Worm (Caenorhabditis elegans) whole organism, late embryonic: Measurements from ENCODE around the gene hch-1.

ENCODE experiments used
- K09A11.1 ChIP-seq: sonication (generic microtip); optimal IDR thresholded peaks from 2 replicates; lab custom pipeline; 2017; ENCODE audit warnings: antibody characterized with exemption, mild to moderate bottlenecking, missing genetic modification characterization, missing compliant biosample characterization; ENCODE audit not compliant: insufficient read depth
- T23F11.4 ChIP-seq: fragments of 200-800 bp; sonication (Bioruptor generic); optimal IDR thresholded peaks from 2 replicates; lab custom pipeline; 2018; ENCODE audit warnings: mild to moderate bottlenecking, missing genetic modification characterization, missing compliant biosample characterization
- ceh-14 ChIP-seq: sonication (generic microtip); optimal IDR thresholded peaks from 2 replicates; lab custom pipeline; 2016; ENCODE audit warnings: missing genotype, missing genetic modification characterization, missing compliant biosample characterization
- ceh-18 ChIP-seq: sonication (generic microtip); optimal IDR thresholded peaks from 2 replicates; lab custom pipeline; 2016; ENCODE audit warnings: missing genetic modification characterization, missing compliant biosample characterization
- ceh-19 ChIP-seq: fragments of 200-800 bp; sonication (Bioruptor generic); optimal IDR thresholded peaks from 2 replicates; lab custom pipeline; 2018; ENCODE audit warnings: mild to moderate bottlenecking, missing genetic modification characterization, missing compliant biosample characterization
- ceh-22 ChIP-seq: sonication (generic microtip); optimal IDR thresholded peaks from 2 replicates; lab custom pipeline; 2017; ENCODE audit warnings: missing biosample characterization, missing genetic modification characterization
- ceh-24 ChIP-seq: sonication (generic microtip); optimal IDR thresholded peaks from 2 replicates; lab custom pipeline; 2016; ENCODE audit warnings: mild to moderate bottlenecking, missing genetic modification characterization, missing compliant biosample characterization
- ceh-31 ChIP-seq: sonication (generic microtip); optimal IDR thresholded peaks from 2 replicates; lab custom pipeline; 2016; ENCODE audit warnings: missing genetic modification characterization, missing compliant biosample characterization
- ceh-34 ChIP-seq: sonication (generic microtip); optimal IDR thresholded peaks from 2 replicates; lab custom pipeline; 2016; ENCODE audit warnings: mild to moderate bottlenecking, missing genetic modification characterization, missing compliant biosample characterization
- ceh-48 ChIP-seq: sonication (generic microtip); optimal IDR thresholded peaks from 2 replicates; lab custom pipeline; 2016; ENCODE audit warnings: missing genetic modification characterization, inconsistent platforms, missing compliant biosample characterization
- ceh-6 ChIP-seq: fragments of 200-800 bp; sonication (Bioruptor generic); optimal IDR thresholded peaks from 2 replicates; lab custom pipeline; 2018; ENCODE audit warnings: mild to moderate bottlenecking, missing genetic modification characterization, missing compliant biosample characterization
- dve-1 ChIP-seq: sonication (generic microtip); optimal IDR thresholded peaks from 2 replicates; lab custom pipeline; 2017; ENCODE audit warnings: antibody characterized with exemption, mild to moderate bottlenecking, missing genetic modification characterization, missing compliant biosample characterization
- elt-2 ChIP-seq: sonication (generic microtip); optimal IDR thresholded peaks from 2 replicates; lab custom pipeline; 2016; ENCODE audit warnings: missing genetic modification reagents, missing genetic modification characterization, missing compliant biosample characterization
- elt-4 ChIP-seq: sonication (generic microtip); optimal IDR thresholded peaks from 2 replicates; lab custom pipeline; 2016; ENCODE audit warnings: missing genetic modification characterization, missing compliant biosample characterization
- ets-4 ChIP-seq: sonication (generic microtip); optimal IDR thresholded peaks from 2 replicates; lab custom pipeline; 2016; ENCODE audit warnings: missing genetic modification characterization, missing compliant biosample characterization
- fax-1 ChIP-seq: sonication (generic microtip); optimal IDR thresholded peaks from 2 replicates; lab custom pipeline; 2016; ENCODE audit warnings: missing genotype, missing genetic modification characterization, missing compliant biosample characterization
- fkh-10 ChIP-seq: fragments of 150-350 bp; optimal IDR thresholded peaks from 2 replicates; lab custom pipeline; 2014; ENCODE audit warnings: missing biosample characterization, missing genetic modification reagents, missing genetic modification characterization
- fkh-6 ChIP-seq: sonication (generic microtip); optimal IDR thresholded peaks from 2 replicates; lab custom pipeline; 2016; ENCODE audit warnings: missing genetic modification characterization, missing compliant biosample characterization
- hlh-13 ChIP-seq: fragments of 200-800 bp; sonication (Bioruptor generic); optimal IDR thresholded peaks from 2 replicates; lab custom pipeline; 2018; ENCODE audit warnings: mild to moderate bottlenecking, missing genetic modification characterization, missing compliant biosample characterization
- hlh-15 ChIP-seq: sonication (generic microtip); optimal IDR thresholded peaks from 2 replicates; lab custom pipeline; 2016; ENCODE audit warnings: missing genetic modification characterization, missing compliant biosample characterization
- hlh-6 ChIP-seq: sonication (generic microtip); optimal IDR thresholded peaks from 2 replicates; lab custom pipeline; 2016; ENCODE audit warnings: missing genotype, missing genetic modification characterization, missing compliant biosample characterization
- hlh-8 ChIP-seq: sonication (generic microtip); optimal IDR thresholded peaks from 2 replicates; lab custom pipeline; 2016; ENCODE audit warnings: missing genotype, missing genetic modification characterization, missing compliant biosample characterization
- madf-2 ChIP-seq: sonication (generic microtip); optimal IDR thresholded peaks from 2 replicates; lab custom pipeline; 2017; ENCODE audit warnings: missing genetic modification characterization, missing compliant biosample characterization
- mec-3 ChIP-seq: sonication (generic microtip); optimal IDR thresholded peaks from 2 replicates; lab custom pipeline; 2016; ENCODE audit warnings: borderline replicate concordance, missing genetic modification characterization, missing compliant biosample characterization
- nfya-1 ChIP-seq: sonication (generic microtip); optimal IDR thresholded peaks from 2 replicates; lab custom pipeline; 2017; ENCODE audit warnings: missing genetic modification characterization, mild to moderate bottlenecking, missing compliant biosample characterization, antibody characterized with exemption, moderate library complexity
- nhr-11 ChIP-seq: fragments of 150-350 bp; optimal IDR thresholded peaks from 2 replicates; lab custom pipeline; 2014; ENCODE audit warnings: missing biosample characterization, missing genetic modification characterization
- npax-4 ChIP-seq: sonication (generic microtip); optimal IDR thresholded peaks from 2 replicates; lab custom pipeline; 2016; ENCODE audit warnings: missing genetic modification characterization, missing compliant biosample characterization
- odd-2 ChIP-seq: sonication (generic microtip); optimal IDR thresholded peaks from 2 replicates; lab custom pipeline; 2017; ENCODE audit warnings: antibody characterized with exemption, mild to moderate bottlenecking, missing genetic modification characterization, missing compliant biosample characterization
- pax-1 ChIP-seq: fragments of 150-350 bp; optimal IDR thresholded peaks from 2 replicates; lab custom pipeline; 2014; ENCODE audit warnings: missing biosample characterization, missing genetic modification characterization
- pha-2 ChIP-seq: sonication (generic microtip); optimal IDR thresholded peaks from 2 replicates; lab custom pipeline; 2017; ENCODE audit warnings: mild to moderate bottlenecking, missing genetic modification characterization, missing compliant biosample characterization
- pha-4 ChIP-seq: fragments of 150-350 bp; optimal IDR thresholded peaks from 2 replicates; lab custom pipeline; 2018; ENCODE audit warnings: missing biosample characterization, missing genetic modification reagents, missing genetic modification characterization
- pros-1 ChIP-seq: fragments of 150-350 bp; optimal IDR thresholded peaks from 2 replicates; lab custom pipeline; 2014; ENCODE audit warnings: missing biosample characterization, missing genetic modification reagents, missing genetic modification characterization
- syd-9 ChIP-seq: sonication (generic microtip); optimal IDR thresholded peaks from 2 replicates; lab custom pipeline; 2016; ENCODE audit warnings: mild to moderate bottlenecking, missing genetic modification characterization, moderate library complexity, missing compliant biosample characterization
- ttx-3 ChIP-seq: sonication (generic microtip); optimal IDR thresholded peaks from 2 replicates; lab custom pipeline; 2016; ENCODE audit warnings: missing genetic modification reagents, missing genetic modification characterization, missing compliant biosample characterization
- unc-3 ChIP-seq, 2 experiments: fragments of 200-800 bp in 1 of 2; sonication (Bioruptor generic) in 1 of 2; sonication (generic microtip) in 1 of 2; conservative IDR thresholded peaks in 1 of 2; optimal IDR thresholded peaks in 1 of 2; 2 replicates each; pipeline versions ENCODE4 v1.3.6 to Lab custom; 2016 to 2022; ENCODE audit warnings: missing compliant biosample characterization in 2 of 2, missing genetic modification characterization in 2 of 2, missing genetic modification reagents in 1 of 2
- unc-42 ChIP-seq: sonication (generic microtip); optimal IDR thresholded peaks from 2 replicates; lab custom pipeline; 2016; ENCODE audit warnings: missing genotype, missing genetic modification characterization, missing compliant biosample characterization
- unc-86 ChIP-seq: sonication (generic microtip); optimal IDR thresholded peaks from 2 replicates; lab custom pipeline; 2016; ENCODE audit warnings: missing genetic modification characterization, missing compliant biosample characterization
- zip-5 ChIP-seq: sonication (generic microtip); optimal IDR thresholded peaks from 2 replicates; lab custom pipeline; 2016; ENCODE audit warnings: missing genetic modification characterization, missing compliant biosample characterization
- ztf-16 ChIP-seq: sonication (generic microtip); optimal IDR thresholded peaks from 2 replicates; lab custom pipeline; 2017; ENCODE audit warnings: missing genetic modification characterization, missing compliant biosample characterization

The hch-1 gene

ce11 chrX:14731828-14732331 lies 32.1 kb upstream of the hch-1 start, which contains the start of gene F33C8.4:
Gene F33C8.4 (plus strand): TSS chrX:14732281.
- TF ChIP-seq unc-42 = no peak
- peak; percentile 49 for TF ChIP-seq ceh-18

- TF ChIP-seq ceh-18 (peak; percentile 6), pax-1 (tag; lab: Kevin White, UChicago) (no peak)
Measured at ce11 chrX:14729319-14729718, 29.5 kb upstream of the hch-1 start, which contains the start of gene tsp-8. Gene tsp-8 (minus strand): TSS chrX:14729503.

- no peak for TF ChIP-seq elt-2 (tag; lab: Kevin White, UChicago)
- no peak for TF ChIP-seq hlh-15 (tag; lab: Kevin White, UChicago)
- no peak for TF ChIP-seq elt-4 (tag; lab: Kevin White, UChicago)
- no peak for TF ChIP-seq zip-5 (tag; lab: Kevin White, UChicago)
- TF ChIP-seq hlh-13 (GFP tag; lab: Kevin White, UChicago) = no peak
- TF ChIP-seq syd-9 = no peak
- TF ChIP-seq pax-1 (tag; lab: Kevin White, UChicago) = no peak
- TF ChIP-seq madf-2 = no peak
- no peak for TF ChIP-seq ceh-34 (tag; lab: Kevin White, UChicago)
- no peak for TF ChIP-seq dve-1
- TF ChIP-seq ceh-48 (tag; lab: Kevin White, UChicago) = no peak
- no peak for TF ChIP-seq odd-2 (tag; lab: Kevin White, UChicago)
- TF ChIP-seq hlh-6 = no peak
- no peak for TF ChIP-seq fkh-10
- TF ChIP-seq nfya-1 (tag; lab: Kevin White, UChicago) = no peak
- TF ChIP-seq fkh-6 = no peak
- TF ChIP-seq fax-1 (tag; lab: Kevin White, UChicago) = no peak
Measured at ce11 chrX:14724935-14725334, 25.2 kb upstream of the hch-1 start.

- TF ChIP-seq T23F11.4 (GFP tag; lab: Kevin White, UChicago) = no peak
- TF ChIP-seq elt-2 (tag; lab: Kevin White, UChicago) = no peak
- no peak for TF ChIP-seq unc-3 (GFP tag; conservative IDR thresholded peaks at IDR 0.05; lab: Robert Waterston, UW)
- no peak for TF ChIP-seq unc-3 (tag; optimal IDR thresholded peaks at IDR 0.05; lab: Kevin White, UChicago)
- no peak for TF ChIP-seq unc-86
- no peak for TF ChIP-seq ztf-16 (tag; lab: Kevin White, UChicago)
- TF ChIP-seq pha-4 = no peak
- TF ChIP-seq pha-2 (tag; lab: Kevin White, UChicago) = no peak
- TF ChIP-seq K09A11.1 (tag; lab: Kevin White, UChicago) = no peak
- no peak for TF ChIP-seq npax-4
- TF ChIP-seq mec-3 (tag; lab: Kevin White, UChicago) = no peak
- no peak for TF ChIP-seq nhr-11 (tag; lab: Kevin White, UChicago)
- TF ChIP-seq unc-42 = no peak
- no peak for TF ChIP-seq ceh-24 (tag; lab: Kevin White, UChicago)
- no peak for TF ChIP-seq ceh-31
- no peak for TF ChIP-seq hlh-8
- no peak for TF ChIP-seq ceh-19 (GFP tag; lab: Kevin White, UChicago)
- no peak for TF ChIP-seq pros-1
Measured at ce11 chrX:14721098-14721497, 21.3 kb upstream of the hch-1 start, which contains the start of gene F33C8.2. Gene F33C8.2 (plus strand): TSS chrX:14721398.

- TF ChIP-seq pros-1 (no peak), fkh-6 (no peak), ceh-14 (no peak), ttx-3 (tag; lab: Kevin White, UChicago) (no peak), ceh-24 (tag; lab: Kevin White, UChicago) (no peak), unc-86 (no peak), ceh-22 (no peak), ceh-6 (no peak), ets-4 (tag; lab: Kevin White, UChicago) (no peak)
Measured at ce11 chrX:14717782-14718181, 18.0 kb upstream of the hch-1 start.
